Worm (Caenorhabditis elegans): ENCODE measurements around the gene him-14.

ce11 chrII:7061730-7062129 lies 8.0 kb downstream of the him-14 start, which contains the start of gene acs-6:
- TF ChIP-seq him-1 (tag; optimal IDR thresholded peaks at IDR 0.05) (no peak), dao-5 (tag; optimal IDR thresholded peaks at IDR 0.05) (no peak)
